In the genomic region with DNA sequence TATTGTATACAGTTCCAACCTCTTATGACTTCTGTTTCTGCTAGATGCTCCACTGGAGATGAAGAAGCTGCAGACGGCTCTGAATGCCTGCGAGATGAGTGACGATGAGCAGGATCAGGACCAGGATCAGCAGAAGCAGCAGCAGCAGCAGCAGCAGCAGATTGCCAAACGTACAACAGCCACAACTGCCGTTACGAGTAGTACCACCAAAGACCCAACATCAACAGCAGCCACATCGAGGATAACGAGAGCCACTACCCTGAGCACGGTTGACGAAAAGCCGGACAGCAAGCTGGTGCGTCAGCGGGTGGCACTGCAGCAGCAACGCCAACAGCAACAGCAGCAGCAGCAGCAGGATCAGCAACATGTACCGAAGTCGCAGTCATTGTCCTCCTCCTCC, we compare ENCODE assay signal across 2 fruit fly cellular contexts.
TF ChIP-seq lines count a peak whose summit lies in the region.

No protein-coding gene starts in this region.

- no peak for TF ChIP-seq CTCF in whole organism, embryonic (GFP tag; optimal IDR thresholded peaks at IDR 0.05; lab: Kevin White, UChicago)

TF ChIP-seq in whole organism, embryonic, 481 proteins besides CTCF, POLR2A, EP300 and RAD21:
- TF ChIP-seq B-H1 (GFP tag; IDR thresholded peaks at IDR 0.05; lab: Robert Waterston, UW) (no peak), CG11560 (tag; IDR thresholded peaks at IDR 0.05; lab: Robert Waterston, UW) (no peak), Ets65A (GFP tag; lab: Kevin White, UChicago) (peak; percentile 69), CG10543 (GFP tag; optimal IDR thresholded peaks at IDR 0.05; lab: Kevin White, UChicago) (no peak)

TF ChIP-seq in whole organism, wandering third instar larva, 38 proteins besides CTCF, POLR2A, EP300 and RAD21:
- TF ChIP-seq CG32264 (GFP tag; optimal IDR thresholded peaks at IDR 0.05; lab: Kevin White, UChicago) (no peak), Sp1 (GFP tag; optimal IDR thresholded peaks at IDR 0.05; lab: Kevin White, UChicago) (no peak), pan (optimal IDR thresholded peaks at IDR 0.05; lab: Kevin White, UChicago) (no peak), Dfd (GFP tag; optimal IDR thresholded peaks at IDR 0.05; lab: Kevin White, UChicago) (peak; percentile 92), usp (GFP tag; optimal IDR thresholded peaks at IDR 0.05; lab: Kevin White, UChicago) (no peak)
